Worm (Caenorhabditis elegans) whole organism, L4/young adult: Measurements from ENCODE around the gene E02C12.19.

ENCODE experiments used
- W03F9.2 ChIP-seq: fragments of 150-350 bp; optimal IDR thresholded peaks from 2 replicates; lab custom pipeline; 2014; ENCODE audit warnings: missing biosample characterization, missing genetic modification characterization
- dao-5 ChIP-seq: sonication (generic microtip); optimal IDR thresholded peaks from 2 replicates; lab custom pipeline; 2016; ENCODE audit warnings: missing genotype, missing genetic modification characterization, moderate library complexity, missing compliant biosample characterization
- him-1 ChIP-seq: sonication (generic microtip); optimal IDR thresholded peaks from 2 replicates; lab custom pipeline; 2016; ENCODE audit warnings: missing genotype, missing genetic modification reagents, missing genetic modification characterization, missing compliant biosample characterization

DNA sequence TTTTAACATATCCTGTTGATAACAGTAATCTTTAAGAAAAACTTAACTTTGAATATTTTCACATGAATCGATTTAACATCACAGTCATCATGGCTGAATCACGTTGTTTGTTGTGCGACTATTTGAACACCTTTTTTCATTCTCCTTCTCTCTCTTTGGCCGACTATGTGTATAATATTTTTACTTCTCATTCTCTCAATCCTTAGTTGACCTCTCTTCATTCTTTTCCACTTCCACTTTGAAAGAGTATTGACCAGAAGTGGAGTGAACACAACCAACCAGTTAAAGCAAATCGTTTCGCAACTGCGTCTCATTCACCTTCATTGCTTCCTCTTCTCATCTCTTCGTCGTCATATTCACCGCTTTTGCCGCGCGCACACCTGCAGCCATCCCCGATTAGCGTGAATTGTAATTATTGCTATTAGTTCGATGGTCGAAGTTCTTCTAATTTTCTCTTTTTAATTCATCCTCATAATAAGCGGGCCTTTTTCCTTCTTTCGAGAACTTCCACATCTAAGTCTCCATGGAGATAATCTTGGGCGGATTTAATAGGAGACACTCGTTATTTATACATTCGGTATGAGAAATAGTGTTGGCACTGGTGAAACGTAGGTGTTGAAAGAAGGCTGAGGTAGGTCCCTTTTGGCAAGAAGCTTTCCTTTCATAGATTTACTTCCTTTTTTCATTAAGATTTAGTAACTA is 18.8 kb upstream of the E02C12.19 start:
- TF ChIP-seq him-1 (tag; lab: Kevin White, UChicago) (no peak), dao-5 (no peak), W03F9.2 (tag; lab: Kevin White, UChicago) (no peak)
